Worm (Caenorhabditis elegans) whole organism, early embryonic: Measurements from ENCODE around the gene rla-2.

Source experiments
- B0310.2 ChIP-seq: sonication (generic microtip); optimal IDR thresholded peaks from 2 replicates; lab custom pipeline; 2016; ENCODE audit warnings: mild to moderate bottlenecking, missing genetic modification characterization, missing compliant biosample characterization
- F13C5.2 ChIP-seq: sonication (generic microtip); optimal IDR thresholded peaks from 2 replicates; lab custom pipeline; 2017; ENCODE audit warnings: mild to moderate bottlenecking, missing genetic modification characterization, inconsistent platforms, missing compliant biosample characterization
- aly-1 ChIP-seq: sonication (generic microtip); optimal IDR thresholded peaks from 2 replicates; lab custom pipeline; 2016; ENCODE audit warnings: missing genetic modification characterization, missing compliant biosample characterization
- ama-1 ChIP-seq: fragments of 150-350 bp; optimal IDR thresholded peaks from 2 replicates; lab custom pipeline; 2014
- ceh-13 ChIP-seq: fragments of 200-800 bp; sonication (Bioruptor generic); optimal IDR thresholded peaks from 2 replicates; lab custom pipeline; 2018; ENCODE audit warnings: mild to moderate bottlenecking, missing genetic modification characterization, missing compliant biosample characterization
- ceh-36 ChIP-seq: sonication (generic microtip); optimal IDR thresholded peaks from 2 replicates; lab custom pipeline; 2016; ENCODE audit warnings: missing genetic modification characterization, inconsistent platforms, missing compliant biosample characterization
- ets-7 ChIP-seq: sonication (generic microtip); optimal IDR thresholded peaks from 2 replicates; lab custom pipeline; 2016; ENCODE audit warnings: missing genotype, missing genetic modification characterization, missing compliant biosample characterization
- flt-1 ChIP-seq: fragments of 200-800 bp; sonication (Bioruptor generic); IDR thresholded peaks from 2 replicates; pipeline ENCODE4 v1.3.6; 2022; ENCODE audit warnings: missing genetic modification characterization, missing compliant biosample characterization
- hmbx-1 ChIP-seq: sonication (generic microtip); optimal IDR thresholded peaks from 2 replicates; lab custom pipeline; 2016; ENCODE audit warnings: mild to moderate bottlenecking, missing genetic modification characterization, missing compliant biosample characterization
- hmg-4 ChIP-seq: fragments of 200-800 bp; sonication (Bioruptor generic); optimal IDR thresholded peaks from 2 replicates; lab custom pipeline; 2018; ENCODE audit warnings: mild to moderate bottlenecking, missing genetic modification characterization, missing compliant biosample characterization
- hnd-1 ChIP-seq: sonication (generic microtip); optimal IDR thresholded peaks from 2 replicates; lab custom pipeline; 2016; ENCODE audit warnings: missing genetic modification characterization, missing compliant biosample characterization
- pes-1 ChIP-seq: fragments of 200-800 bp; sonication (Bioruptor generic); IDR thresholded peaks from 2 replicates; pipeline ENCODE4 v1.3.6; 2022; ENCODE audit warnings: missing genetic modification reagents, missing genetic modification characterization, missing compliant biosample characterization
- scrt-1 ChIP-seq: fragments of 200-800 bp; sonication (Bioruptor generic); IDR thresholded peaks from 2 replicates; pipeline ENCODE4 v1.3.6; 2022; ENCODE audit warnings: missing genetic modification characterization, missing compliant biosample characterization
- sea-1 ChIP-seq: fragments of 200-800 bp; sonication (Bioruptor generic); conservative IDR thresholded peaks from 2 replicates; pipeline ENCODE4 v1.3.6; 2022; ENCODE audit warnings: missing genetic modification characterization, missing compliant biosample characterization
- tbx-11 ChIP-seq: fragments of 200-800 bp; sonication (Bioruptor generic); IDR thresholded peaks from 2 replicates; pipeline ENCODE4 v1.3.6; 2022; ENCODE audit warnings: missing genetic modification characterization, missing compliant biosample characterization
- tbx-37 ChIP-seq: fragments of 200-800 bp; sonication (Bioruptor generic); conservative IDR thresholded peaks from 2 replicates; pipeline ENCODE4 v1.3.6; 2022; ENCODE audit warnings: missing genetic modification reagents, missing genetic modification characterization, missing compliant biosample characterization
- tra-4 ChIP-seq: sonication (generic microtip); optimal IDR thresholded peaks from 2 replicates; lab custom pipeline; 2017; ENCODE audit warnings: missing genetic modification characterization, missing compliant biosample characterization

The rla-2 gene

DNA sequence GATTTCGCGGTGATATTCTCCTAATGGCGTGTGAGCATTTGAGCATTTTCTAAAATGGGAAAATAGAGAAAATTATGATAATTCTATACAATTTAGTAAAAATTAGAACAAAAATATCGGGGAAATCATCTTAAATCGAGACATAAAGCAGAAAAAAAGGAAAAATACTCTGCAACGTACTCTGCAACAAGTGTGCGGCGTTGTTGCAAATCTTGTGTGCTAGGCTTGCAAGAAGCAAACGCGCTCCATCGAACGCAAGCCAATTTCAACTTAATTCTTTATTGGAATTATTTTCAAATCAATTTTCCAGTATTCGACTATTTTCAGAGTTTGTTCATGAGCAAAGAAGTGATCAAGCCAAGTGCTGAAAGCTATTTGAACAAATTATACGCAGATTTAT, 16.0 kb upstream of the rla-2 start, which contains the start of the genes Y62E10A.20, Y62E10A.23 and mdt-9:
Gene Y62E10A.20, minus strand, starts transcription at position 49 of the 400 bp plus-strand sequence.
Gene Y62E10A.23, plus strand, starts transcription at position 282 of the 400 bp plus-strand sequence.
Gene mdt-9, plus strand, starts transcription at position 338 of the 400 bp plus-strand sequence.
- TF ChIP-seq ama-1 (lab: Kevin White, UChicago) = no peak
- peak; percentile 67; the same call in 1 of the 2 replicates for TF ChIP-seq scrt-1
- TF ChIP-seq ceh-36 (tag; lab: Kevin White, UChicago) = peak; percentile 65
- peak; percentile 60 for TF ChIP-seq ceh-13 (GFP tag; lab: Kevin White, UChicago)
- TF ChIP-seq tbx-37 (GFP tag; lab: Robert Waterston, UW) = peak; percentile 58; the same call in 1 of the 2 replicates
- peak; percentile 58; the same call in 1 of the 2 replicates for TF ChIP-seq tbx-11
- peak; percentile 19 for TF ChIP-seq hmg-4 (GFP tag; lab: Kevin White, UChicago)
- no peak for TF ChIP-seq B0310.2 (tag; lab: Kevin White, UChicago)
- TF ChIP-seq hmbx-1 (tag; lab: Kevin White, UChicago) = peak; percentile 48
- TF ChIP-seq pes-1 = peak; percentile 69
- peak; percentile 26 for TF ChIP-seq ets-7 (tag; lab: Kevin White, UChicago)
- TF ChIP-seq flt-1 (GFP tag; lab: Robert Waterston, UW) = peak; percentile 61
- TF ChIP-seq sea-1 (GFP tag; lab: Robert Waterston, UW) = peak; percentile 77
- TF ChIP-seq hnd-1 (tag; lab: Kevin White, UChicago) = peak; percentile 23
- peak; percentile 53 for TF ChIP-seq aly-1 (tag; lab: Kevin White, UChicago)
- no peak for TF ChIP-seq tra-4 (tag; lab: Kevin White, UChicago)
- peak; percentile 88 for TF ChIP-seq F13C5.2 (tag; lab: Kevin White, UChicago)

- no peak for TF ChIP-seq ceh-13 (GFP tag; lab: Kevin White, UChicago)
- no peak for TF ChIP-seq ama-1 (lab: Kevin White, UChicago)
- peak; percentile 17 for TF ChIP-seq F13C5.2 (tag; lab: Kevin White, UChicago)
- no peak for TF ChIP-seq ets-7 (tag; lab: Kevin White, UChicago)
- no peak for TF ChIP-seq aly-1 (tag; lab: Kevin White, UChicago)
- TF ChIP-seq tbx-11 = no peak
Observed at ce11 chrIV:13383763-13384436, 13.8 kb upstream of the rla-2 start, which contains the start of gene rab-19. rab-19 (minus strand) TSS chrIV:13384386.

ce11 chrIV:13381823-13382222, 11.7 kb upstream of the rla-2 start, which contains the start of gene emc-3:
emc-3 (minus strand) TSS chrIV:13381923.
- TF ChIP-seq hmg-4 (GFP tag; lab: Kevin White, UChicago) (no peak), sea-1 (GFP tag; lab: Robert Waterston, UW) (no peak), flt-1 (GFP tag; lab: Robert Waterston, UW) (no peak)

- TF ChIP-seq ama-1 (lab: Kevin White, UChicago) (peak; percentile 28), aly-1 (tag; lab: Kevin White, UChicago) (no peak)
Observed at ce11 chrIV:13380506-13380905, 10.4 kb upstream of the rla-2 start.

DNA sequence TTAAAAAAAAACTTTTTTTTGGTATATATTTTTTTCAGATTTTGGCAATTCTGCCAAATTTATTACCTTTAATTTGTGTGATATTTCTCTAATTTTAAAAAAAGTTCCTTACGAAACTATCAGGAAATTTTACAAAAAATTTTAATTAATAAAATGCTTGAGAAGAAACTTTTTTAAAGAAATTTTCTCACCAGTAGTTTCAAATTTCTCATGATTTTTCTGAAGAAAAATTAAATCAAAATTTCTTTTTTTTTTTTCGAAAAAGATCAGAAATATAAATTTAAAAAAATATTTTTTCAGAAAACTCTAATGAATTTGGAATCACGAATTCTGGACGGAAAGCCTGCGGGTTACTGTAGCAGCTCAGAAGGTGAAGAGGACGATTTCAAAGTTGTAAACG, 7.6 kb upstream of the rla-2 start, which contains the start of gene mau-8:
Gene mau-8, plus strand, starts transcription at position 301 of the 400 bp plus-strand sequence.
- TF ChIP-seq ceh-36 (tag; lab: Kevin White, UChicago) (no peak), hmbx-1 (tag; lab: Kevin White, UChicago) (no peak), hnd-1 (tag; lab: Kevin White, UChicago) (no peak), B0310.2 (tag; lab: Kevin White, UChicago) (no peak), sea-1 (GFP tag; lab: Robert Waterston, UW) (no peak), tbx-11 (no peak), ceh-13 (GFP tag; lab: Kevin White, UChicago) (no peak), hmg-4 (GFP tag; lab: Kevin White, UChicago) (no peak), tra-4 (tag; lab: Kevin White, UChicago) (no peak), scrt-1 (no peak), aly-1 (tag; lab: Kevin White, UChicago) (no peak)

DNA sequence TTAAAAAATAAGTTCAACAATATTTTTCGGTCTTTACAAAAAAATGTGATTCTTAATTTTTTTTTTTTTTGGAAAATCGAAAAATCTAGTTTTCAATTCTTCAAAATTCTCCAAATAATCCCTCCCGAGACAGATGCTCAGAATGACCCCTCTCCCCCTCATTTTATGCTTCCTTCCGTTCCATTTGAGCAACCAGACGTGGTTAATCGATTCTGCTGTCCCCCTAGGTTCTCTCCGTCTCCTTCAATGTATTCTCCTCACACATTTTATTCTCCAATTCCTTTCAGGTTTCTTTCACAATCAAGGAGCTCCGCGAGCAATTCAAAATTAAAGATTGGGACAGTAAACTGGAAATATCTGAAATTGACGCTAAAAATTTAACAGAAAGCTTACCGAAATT, 4.8 kb upstream of the rla-2 start:
- TF ChIP-seq ceh-13 (GFP tag; lab: Kevin White, UChicago) = no peak
- TF ChIP-seq hmg-4 (GFP tag; lab: Kevin White, UChicago) = no peak
- TF ChIP-seq tbx-37 (GFP tag; lab: Robert Waterston, UW) = no peak
- no peak for TF ChIP-seq ceh-36 (tag; lab: Kevin White, UChicago)
- TF ChIP-seq hmbx-1 (tag; lab: Kevin White, UChicago) = no peak
- TF ChIP-seq tra-4 (tag; lab: Kevin White, UChicago) = no peak
- no peak for TF ChIP-seq pes-1
- TF ChIP-seq aly-1 (tag; lab: Kevin White, UChicago) = no peak

ce11 chrIV:13371699-13372098, 1.6 kb upstream of the rla-2 start, which contains the start of gene Y62E10A.6:
Y62E10A.6 (plus strand) TSS chrIV:13371999.
- TF ChIP-seq tbx-11 (no peak), ceh-36 (tag; lab: Kevin White, UChicago) (no peak), hmbx-1 (tag; lab: Kevin White, UChicago) (no peak), scrt-1 (no peak), ets-7 (tag; lab: Kevin White, UChicago) (no peak)
